Fruit fly (Drosophila melanogaster) whole organism, embryonic: Measurements from ENCODE around the gene CG32845.

ENCODE experiments used
- Bgb ChIP-seq: fragments of 200-800 bp; sonication (Bioruptor generic); IDR thresholded peaks from 2 replicates; pipeline ENCODE4 v1.3.6; 2022; ENCODE audit warnings: missing biosample characterization, missing genetic modification characterization; ENCODE audit not compliant: partially characterized antibody
- CG11504 ChIP-seq: fragments of 200-800 bp; sonication (Bioruptor generic); optimal IDR thresholded peaks from 3 replicates; lab custom pipeline; 2019; ENCODE audit warnings: missing biosample characterization, mild to moderate bottlenecking, missing genetic modification characterization, moderate library complexity
- CG12391 ChIP-seq: fragments of 200-800 bp; sonication (Bioruptor generic); optimal IDR thresholded peaks from 3 replicates; lab custom pipeline; 2018; ENCODE audit warnings: missing biosample characterization, mild to moderate bottlenecking, missing genetic modification characterization, moderate library complexity
- CG12659 ChIP-seq: fragments of 200-800 bp; sonication (Bioruptor generic); optimal IDR thresholded peaks from 3 replicates; lab custom pipeline; 2017; ENCODE audit warnings: mild to moderate bottlenecking, missing biosample characterization, missing genetic modification reagents, missing genetic modification characterization
- CG13287 ChIP-seq: fragments of 200-800 bp; sonication (Bioruptor generic); IDR thresholded peaks from 2 replicates; pipeline ENCODE4 v1.3.6; 2022; ENCODE audit warnings: missing biosample characterization, missing genetic modification characterization; ENCODE audit not compliant: partially characterized antibody
- CG14014 ChIP-seq: fragments of 200-800 bp; sonication (Bioruptor generic); IDR thresholded peaks from 2 replicates; pipeline ENCODE4 v1.3.6; 2022; ENCODE audit warnings: missing biosample characterization, missing genetic modification characterization
- CG14710 ChIP-seq: fragments of 200-800 bp; sonication (Bioruptor generic); optimal IDR thresholded peaks from 3 replicates; lab custom pipeline; 2019; ENCODE audit warnings: missing biosample characterization, mild to moderate bottlenecking, missing genetic modification characterization, moderate library complexity
- CG1603 ChIP-seq: fragments of 200-800 bp; sonication (Bioruptor generic); optimal IDR thresholded peaks from 2 replicates; lab custom pipeline; 2019; ENCODE audit warnings: missing biosample characterization, mild to moderate bottlenecking, missing genetic modification characterization, moderate library complexity
- CG16815 ChIP-seq: fragments of 200-800 bp; sonication (Bioruptor generic); optimal IDR thresholded peaks from 3 replicates; lab custom pipeline; 2017; ENCODE audit warnings: missing biosample characterization, mild to moderate bottlenecking, missing genetic modification characterization
- CG17186 ChIP-seq: fragments of 200-800 bp; sonication (Bioruptor generic); optimal IDR thresholded peaks from 3 replicates; lab custom pipeline; 2017; ENCODE audit warnings: missing biosample characterization, missing genetic modification reagents, missing genetic modification characterization
- CG30020 ChIP-seq: fragments of 200-800 bp; optimal IDR thresholded peaks from 2 replicates; lab custom pipeline; 2019; ENCODE audit warnings: missing biosample characterization, mild to moderate bottlenecking, missing genetic modification characterization, moderate library complexity
- CG30431 ChIP-seq: fragments of 200-800 bp; sonication (Bioruptor generic); optimal IDR thresholded peaks from 2 replicates; lab custom pipeline; 2017; ENCODE audit warnings: missing biosample characterization, missing genetic modification characterization
- CG32532 ChIP-seq: fragments of 200-800 bp; sonication (Bioruptor generic); IDR thresholded peaks from 2 replicates; pipeline ENCODE4 v1.3.6; 2022; ENCODE audit warnings: missing biosample characterization, missing genetic modification characterization
- CG33213 ChIP-seq: fragments of 200-800 bp; sonication (Bioruptor generic); optimal IDR thresholded peaks from 3 replicates; lab custom pipeline; 2016; ENCODE audit warnings: missing biosample characterization, missing genetic modification characterization
- CG34376 ChIP-seq: fragments of 200-800 bp; sonication (Bioruptor generic); optimal IDR thresholded peaks from 2 replicates; lab custom pipeline; 2018; ENCODE audit warnings: missing biosample characterization, mild to moderate bottlenecking, missing genetic modification characterization
- CG6175 ChIP-seq: fragments of 200-800 bp; sonication (Bioruptor generic); IDR thresholded peaks from 3 replicates; pipeline ENCODE4 v1.3.6; 2022; ENCODE audit warnings: missing biosample characterization, missing genetic modification characterization
- CG6689 ChIP-seq: fragments of 200-800 bp; sonication (Bioruptor generic); IDR thresholded peaks from 2 replicates; pipeline ENCODE4 v1.3.6; 2022; ENCODE audit warnings: missing biosample characterization, missing genetic modification characterization
- CG6813 ChIP-seq: fragments of 200-800 bp; sonication (Bioruptor generic); optimal IDR thresholded peaks from 2 replicates; lab custom pipeline; 2017; ENCODE audit warnings: missing biosample characterization, missing genetic modification characterization, mild to moderate bottlenecking, moderate library complexity, missing genetic modification reagents
- CG9932 ChIP-seq: fragments of 200-800 bp; sonication (Bioruptor generic); IDR thresholded peaks from 2 replicates; pipeline ENCODE4 v1.3.6; 2022; ENCODE audit warnings: missing biosample characterization, missing genetic modification characterization
- Dip3 ChIP-seq: fragments of 200-800 bp; sonication (Bioruptor generic); optimal IDR thresholded peaks from 3 replicates; lab custom pipeline; 2016; ENCODE audit warnings: missing biosample characterization, missing genetic modification characterization
- HLH3B ChIP-seq: fragments of 200-800 bp; sonication (Bioruptor generic); IDR thresholded peaks from 2 replicates; pipeline ENCODE4 v1.3.6; 2022; ENCODE audit warnings: missing biosample characterization, missing genetic modification characterization
- Hmr ChIP-seq: fragments of 200-800 bp; sonication (Bioruptor generic); optimal IDR thresholded peaks from 3 replicates; lab custom pipeline; 2017; ENCODE audit warnings: mild to moderate bottlenecking, missing biosample characterization, missing genetic modification reagents, missing genetic modification characterization
- Hr39 ChIP-seq: fragments of >200 bp; optimal IDR thresholded peaks from 2 replicates; lab custom pipeline; 2017
- Lhr ChIP-seq: fragments of 200-800 bp; sonication (Bioruptor generic); optimal IDR thresholded peaks from 3 replicates; lab custom pipeline; 2017; ENCODE audit warnings: mild to moderate bottlenecking, missing biosample characterization, missing genetic modification reagents, missing genetic modification characterization
- MBD-R2 ChIP-seq: fragments of 200-800 bp; sonication (Bioruptor generic); IDR thresholded peaks from 2 replicates; pipeline ENCODE4 v1.3.6; 2022; ENCODE audit warnings: missing biosample characterization, missing genetic modification characterization
- Meics ChIP-seq: fragments of 200-800 bp; sonication (Bioruptor generic); optimal IDR thresholded peaks from 2 replicates; lab custom pipeline; 2017; ENCODE audit warnings: missing biosample characterization, mild to moderate bottlenecking, missing genetic modification characterization
- Myb ChIP-seq: fragments of 200-800 bp; sonication (Bioruptor generic); optimal IDR thresholded peaks from 2 replicates; lab custom pipeline; 2016; ENCODE audit warnings: missing biosample characterization, missing genetic modification characterization
- Neu2 ChIP-seq: fragments of 200-800 bp; sonication (Bioruptor generic); optimal IDR thresholded peaks from 3 replicates; lab custom pipeline; 2016; ENCODE audit warnings: missing biosample characterization, missing genetic modification characterization, borderline replicate concordance
- Optix ChIP-seq: fragments of 200-800 bp; sonication (Bioruptor generic); IDR thresholded peaks from 3 replicates; pipeline ENCODE4 v1.3.6; 2022; ENCODE audit warnings: missing biosample characterization, missing genetic modification characterization
- Sox100B ChIP-seq: fragments of 200-800 bp; sonication (Bioruptor generic); optimal IDR thresholded peaks from 3 replicates; lab custom pipeline; 2018; ENCODE audit warnings: missing biosample characterization, mild to moderate bottlenecking, missing genetic modification characterization
- YL-1 ChIP-seq: fragments of 200-800 bp; sonication (Bioruptor generic); optimal IDR thresholded peaks from 3 replicates; lab custom pipeline; 2017; ENCODE audit warnings: missing biosample characterization, mild to moderate bottlenecking, missing genetic modification characterization
- ac ChIP-seq: fragments of 200-800 bp; sonication (Bioruptor generic); optimal IDR thresholded peaks from 3 replicates; lab custom pipeline; 2017; ENCODE audit warnings: missing biosample characterization, mild to moderate bottlenecking, missing genetic modification characterization
- chif ChIP-seq, 2 experiments: fragments of 200-800 bp; sonication (Bioruptor generic); optimal IDR thresholded peaks; 3 replicates each; lab custom pipeline; 2016; ENCODE audit warnings: missing biosample characterization in 2 of 2, missing genetic modification characterization in 2 of 2
- dm ChIP-seq: fragments of 200-800 bp; sonication (Bioruptor generic); optimal IDR thresholded peaks from 3 replicates; lab custom pipeline; 2016; ENCODE audit warnings: missing biosample characterization, missing genetic modification characterization
- eve ChIP-seq, 2 experiments: fragments of >200 bp; optimal IDR thresholded peaks; 2 replicates each; lab custom pipeline; 2017; ENCODE audit warnings: missing biosample characterization in 2 of 2, missing genetic modification characterization in 2 of 2
- ewg ChIP-seq: fragments of 200-800 bp; sonication (Bioruptor generic); optimal IDR thresholded peaks from 3 replicates; lab custom pipeline; 2017; ENCODE audit warnings: mild to moderate bottlenecking, missing biosample characterization, missing genetic modification reagents, missing genetic modification characterization
- fd102C ChIP-seq: fragments of 200-800 bp; sonication (Bioruptor generic); optimal IDR thresholded peaks from 2 replicates; lab custom pipeline; 2018; ENCODE audit warnings: missing biosample characterization, mild to moderate bottlenecking, missing genetic modification characterization, moderate library complexity
- her ChIP-seq: fragments of 200-800 bp; sonication (Bioruptor generic); optimal IDR thresholded peaks from 2 replicates; lab custom pipeline; 2016; ENCODE audit warnings: missing biosample characterization, missing genetic modification characterization
- hkb ChIP-seq, 2 experiments: fragments of 200-800 bp in 1 of 2; fragments of >200 bp in 1 of 2; sonication (Bioruptor generic) in 1 of 2; IDR thresholded peaks in 1 of 2; optimal IDR thresholded peaks in 1 of 2; 2 replicates each; pipeline versions ENCODE4 v1.3.6 to Lab custom; 2017 to 2022; ENCODE audit warnings: missing biosample characterization in 1 of 2, missing genetic modification characterization in 1 of 2
- jumu ChIP-seq: fragments of 200-800 bp; sonication (Bioruptor generic); optimal IDR thresholded peaks from 3 replicates; lab custom pipeline; 2016; ENCODE audit warnings: missing biosample characterization, missing genetic modification characterization
- lbe ChIP-seq: fragments of 200-800 bp; sonication (Bioruptor generic); optimal IDR thresholded peaks from 2 replicates; lab custom pipeline; 2016; ENCODE audit warnings: missing biosample characterization, mild to moderate bottlenecking, missing genetic modification characterization
- odd ChIP-seq: fragments of 200-800 bp; sonication (Bioruptor generic); optimal IDR thresholded peaks from 2 replicates; lab custom pipeline; 2017; ENCODE audit warnings: missing biosample characterization, mild to moderate bottlenecking, missing genetic modification characterization
- sens ChIP-seq: fragments of 200-800 bp; sonication (Bioruptor generic); peaks from one replicate; lab custom pipeline; 2016; ENCODE audit warnings: missing biosample characterization, missing genetic modification characterization
- sens-2 ChIP-seq: fragments of 200-800 bp; sonication (Bioruptor generic); IDR thresholded peaks from 2 replicates; pipeline ENCODE4 v1.3.6; 2022; ENCODE audit warnings: missing biosample characterization, missing genetic modification characterization
- so ChIP-seq: fragments of 200-800 bp; sonication (Bioruptor generic); IDR thresholded peaks from 3 replicates; pipeline ENCODE4 v1.3.6; 2022; ENCODE audit warnings: missing biosample characterization, missing genetic modification characterization
- sob ChIP-seq: fragments of 200-800 bp; sonication (Bioruptor generic); IDR thresholded peaks from 2 replicates; pipeline ENCODE4 v1.3.6; 2022; ENCODE audit warnings: missing biosample characterization, missing genetic modification characterization
- sqz ChIP-seq: fragments of 200-800 bp; sonication (Bioruptor generic); optimal IDR thresholded peaks from 3 replicates; lab custom pipeline; 2018; ENCODE audit warnings: missing biosample characterization, mild to moderate bottlenecking, missing genetic modification characterization
- toy ChIP-seq: fragments of 200-800 bp; sonication (Bioruptor generic); IDR thresholded peaks from 2 replicates; pipeline ENCODE4 v1.3.6; 2022; ENCODE audit warnings: missing biosample characterization, missing genetic modification characterization
- zfh1 ChIP-seq: fragments of 200-800 bp; sonication (Bioruptor generic); IDR thresholded peaks from 3 replicates; pipeline ENCODE4 v1.3.6; 2022; ENCODE audit warnings: missing biosample characterization, missing genetic modification characterization

The CG32845 gene

DNA sequence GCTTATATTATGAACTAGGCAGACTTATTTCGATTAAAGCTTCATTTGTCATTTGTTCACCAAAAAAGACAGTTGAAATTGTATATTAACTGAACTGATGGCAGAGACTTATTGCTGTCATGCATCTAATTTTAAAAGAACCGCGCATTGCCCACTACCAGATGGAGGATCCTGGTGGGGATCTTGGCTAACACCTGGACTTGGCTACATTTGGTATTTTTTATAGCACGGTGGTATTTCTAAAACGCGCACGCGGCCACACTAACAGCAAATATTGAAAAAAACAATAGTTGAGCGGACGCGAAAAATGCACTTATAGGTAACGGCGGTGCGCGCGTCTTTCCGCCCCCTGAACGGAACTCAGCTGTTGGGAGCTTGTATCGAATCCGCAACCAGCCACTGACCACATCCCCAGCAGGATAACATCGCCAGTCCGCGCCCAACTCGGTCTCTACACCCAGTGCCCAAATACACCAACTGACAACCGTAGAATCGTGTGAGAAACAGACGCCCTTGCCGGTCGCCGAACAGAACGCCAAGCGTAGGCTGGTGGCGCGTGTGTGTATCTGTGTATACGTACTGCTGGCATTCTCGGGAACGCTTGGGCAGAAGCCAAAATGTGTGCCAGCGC, 19.1 kb upstream of the CG32845 start (continued):
- TF ChIP-seq Sox100B (no peak), odd (GFP tag; lab: Kevin White, UChicago) (no peak), CG14014 (GFP tag; lab: Robert Waterston, UW) (peak; percentile 31; the same call in 1 of the 2 replicates), CG1603 (tag; lab: Kevin White, UChicago) (peak; percentile 75), Optix (GFP tag; lab: Robert Waterston, UW) (no peak), CG17186 (GFP tag; lab: Kevin White, UChicago) (peak; percentile 75), sens-2 (GFP tag; lab: Robert Waterston, UW) (no peak), CG16815 (no peak), CG6689 (GFP tag; lab: Robert Waterston, UW) (0 out of 2 replicates have a peak, but pooled peaks have one; percentile 27), zfh1 (GFP tag; lab: Robert Waterston, UW) (0 out of 3 replicates have a peak, but pooled peaks have one; percentile 24), toy (GFP tag; lab: Robert Waterston, UW) (no peak), sob (GFP tag; lab: Robert Waterston, UW) (peak; percentile 41), fd102C (no peak), CG34376 (peak; percentile 10), eve (GFP tag; optimal IDR thresholded peaks at IDR 0.05; lab: Kevin White, UChicago) (no peak), HLH3B (GFP tag; lab: Robert Waterston, UW) (no peak), hkb (optimal IDR thresholded peaks at IDR 0.05; lab: Kevin White, UChicago) (no peak), hkb (GFP tag; IDR thresholded peaks at IDR 0.05; lab: Robert Waterston, UW) (no peak), Lhr (peak; percentile 81), CG6813 (GFP tag; lab: Kevin White, UChicago) (peak; percentile 34), CG30020 (no peak), CG9932 (0 out of 2 replicates have a peak, but pooled peaks have one; percentile 6), her (GFP tag; lab: Kevin White, UChicago) (peak; percentile 63), CG6175 (no peak), Neu2 (peak; percentile 34), Hr39 (lab: Kevin White, UChicago) (no peak), CG14710 (tag; lab: Kevin White, UChicago) (peak; percentile 70), Bgb (GFP tag; lab: Robert Waterston, UW) (peak; percentile 10; the same call in 1 of the 2 replicates), so (GFP tag; lab: Robert Waterston, UW) (no peak), dm (GFP tag; lab: Kevin White, UChicago) (peak; percentile 17), Meics (GFP tag; lab: Kevin White, UChicago) (no peak), CG30431 (GFP tag; lab: Kevin White, UChicago) (no peak), CG11504 (tag; lab: Kevin White, UChicago) (peak; percentile 56), CG13287 (GFP tag; lab: Robert Waterston, UW) (peak; percentile 24; the same call in 1 of the 2 replicates), Hmr (GFP tag; lab: Kevin White, UChicago) (peak; percentile 48), CG32532 (GFP tag; lab: Robert Waterston, UW) (peak; percentile 9; the same call in 1 of the 2 replicates), jumu (GFP tag; lab: Kevin White, UChicago) (peak; percentile 47), CG12391 (tag; lab: Kevin White, UChicago) (peak; percentile 34), lbe (GFP tag; lab: Kevin White, UChicago) (no peak), sens (peak; percentile 44), sqz (peak; percentile 91), ewg (GFP tag; lab: Kevin White, UChicago) (peak; percentile 95), CG33213 (GFP tag; lab: Kevin White, UChicago) (peak; percentile 51), ac (GFP tag; lab: Kevin White, UChicago) (peak; percentile 11), Dip3 (GFP tag; lab: Kevin White, UChicago) (peak; percentile 28), MBD-R2 (peak; percentile 70), chif (GFP tag; optimal IDR thresholded peaks at IDR 0.05; lab: Kevin White, UChicago) (peak in 1 of 2 experiments; percentile 21), CG12659 (GFP tag; lab: Kevin White, UChicago) (peak; percentile 84), YL-1 (GFP tag; lab: Kevin White, UChicago) (peak; percentile 68), Myb (GFP tag; lab: Kevin White, UChicago) (peak; percentile 74)
